Fruit fly (Drosophila melanogaster): ENCODE results near the gene CG15578.

DNA sequence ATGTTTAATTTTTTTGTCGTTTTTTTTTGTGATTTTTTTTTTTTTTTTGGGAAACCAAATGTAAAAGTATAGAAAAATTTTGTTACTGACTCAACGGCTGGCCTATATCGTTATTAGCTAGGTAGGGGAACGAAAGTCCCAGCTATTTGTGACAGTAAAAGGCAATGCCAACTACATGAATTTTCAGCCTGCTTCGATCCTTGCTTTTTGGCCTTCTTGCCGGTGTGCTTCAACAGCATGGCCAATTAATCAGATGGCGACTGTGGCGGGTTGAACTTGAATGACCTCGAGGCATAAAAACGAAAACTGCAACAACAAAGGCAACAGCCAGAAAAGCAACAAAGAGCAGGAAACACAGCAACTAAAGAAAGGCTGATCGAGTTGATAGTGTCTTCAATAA is at the start of gene CG15578:
- TF ChIP-seq CG32121 (GFP tag; IDR thresholded peaks at IDR 0.05), result no peak
- no peak for TF ChIP-seq CG9948 (tag; optimal IDR thresholded peaks at IDR 0.05)
- TF ChIP-seq EcR (GFP tag; optimal IDR thresholded peaks at IDR 0.05), result no peak
- TF ChIP-seq fd96Ca (GFP tag; IDR thresholded peaks at IDR 0.05), result no peak
- no peak for TF ChIP-seq CG12605 (GFP tag; IDR thresholded peaks at IDR 0.05)
- TF ChIP-seq CG13204 (GFP tag; optimal IDR thresholded peaks at IDR 0.05), result no peak
- TF ChIP-seq CG34367 (tag; optimal IDR thresholded peaks at IDR 0.05), result no peak
- no peak for TF ChIP-seq Snoo (tag; optimal IDR thresholded peaks at IDR 0.05)
- no peak for TF ChIP-seq CG10348 (GFP tag; IDR thresholded peaks at IDR 0.05)
- TF ChIP-seq gl (tag; optimal IDR thresholded peaks at IDR 0.05), result no peak
- TF ChIP-seq CG4496 (GFP tag; IDR thresholded peaks at IDR 0.05), result no peak
- no peak for TF ChIP-seq CG14655 (GFP tag; optimal IDR thresholded peaks at IDR 0.05)
- no peak for TF ChIP-seq Pif1A (GFP tag; optimal IDR thresholded peaks at IDR 0.05)
- no peak for TF ChIP-seq Ets98B (GFP tag; IDR thresholded peaks at IDR 0.05)

Measured in whole organism, pupa.